Worm (Caenorhabditis elegans) whole organism, late embryonic: ENCODE measurements around the gene K06H7.7.

Experiments used
- C38D4.7 ChIP-seq: fragments of 200-800 bp; sonication (Bioruptor generic); optimal IDR thresholded peaks from 2 replicates; lab custom pipeline; 2018; ENCODE audit warnings: mild to moderate bottlenecking, missing genetic modification characterization, moderate library complexity, missing compliant biosample characterization
- F13H6.1 ChIP-seq: sonication (generic microtip); optimal IDR thresholded peaks from 2 replicates; lab custom pipeline; 2016; ENCODE audit warnings: missing genetic modification characterization, missing compliant biosample characterization
- K02D7.2 ChIP-seq: sonication (generic microtip); optimal IDR thresholded peaks from 2 replicates; lab custom pipeline; 2017; ENCODE audit warnings: mild to moderate bottlenecking, missing genetic modification characterization, missing compliant biosample characterization
- K09A11.1 ChIP-seq: sonication (generic microtip); optimal IDR thresholded peaks from 2 replicates; lab custom pipeline; 2017; ENCODE audit warnings: antibody characterized with exemption, mild to moderate bottlenecking, missing genetic modification characterization, missing compliant biosample characterization; ENCODE audit not compliant: insufficient read depth
- Y22D7AL.16 ChIP-seq: sonication (generic microtip); optimal IDR thresholded peaks from 2 replicates; lab custom pipeline; 2016; ENCODE audit warnings: missing genetic modification characterization, missing compliant biosample characterization
- ahr-1 ChIP-seq: sonication (generic microtip); optimal IDR thresholded peaks from 2 replicates; lab custom pipeline; 2016; ENCODE audit warnings: missing genetic modification characterization, missing compliant biosample characterization
- ceh-14 ChIP-seq: sonication (generic microtip); optimal IDR thresholded peaks from 2 replicates; lab custom pipeline; 2016; ENCODE audit warnings: missing genotype, missing genetic modification characterization, missing compliant biosample characterization
- ceh-30 ChIP-seq: fragments of 150-350 bp; optimal IDR thresholded peaks from 2 replicates; lab custom pipeline; 2014; ENCODE audit warnings: missing biosample characterization, missing genetic modification characterization
- ceh-31 ChIP-seq: sonication (generic microtip); optimal IDR thresholded peaks from 2 replicates; lab custom pipeline; 2016; ENCODE audit warnings: missing genetic modification characterization, missing compliant biosample characterization
- ceh-34 ChIP-seq: sonication (generic microtip); optimal IDR thresholded peaks from 2 replicates; lab custom pipeline; 2016; ENCODE audit warnings: mild to moderate bottlenecking, missing genetic modification characterization, missing compliant biosample characterization
- ceh-48 ChIP-seq: sonication (generic microtip); optimal IDR thresholded peaks from 2 replicates; lab custom pipeline; 2016; ENCODE audit warnings: missing genetic modification characterization, inconsistent platforms, missing compliant biosample characterization
- ceh-6 ChIP-seq: fragments of 200-800 bp; sonication (Bioruptor generic); optimal IDR thresholded peaks from 2 replicates; lab custom pipeline; 2018; ENCODE audit warnings: mild to moderate bottlenecking, missing genetic modification characterization, missing compliant biosample characterization
- che-1 ChIP-seq: sonication (generic microtip); optimal IDR thresholded peaks from 2 replicates; lab custom pipeline; 2016; ENCODE audit warnings: mild to moderate bottlenecking, missing genetic modification characterization, missing compliant biosample characterization
- dmd-4 ChIP-seq: sonication (generic microtip); optimal IDR thresholded peaks from 2 replicates; lab custom pipeline; 2016; ENCODE audit warnings: borderline replicate concordance, missing genetic modification characterization, missing compliant biosample characterization
- dve-1 ChIP-seq: sonication (generic microtip); optimal IDR thresholded peaks from 2 replicates; lab custom pipeline; 2017; ENCODE audit warnings: antibody characterized with exemption, mild to moderate bottlenecking, missing genetic modification characterization, missing compliant biosample characterization
- elt-2 ChIP-seq: sonication (generic microtip); optimal IDR thresholded peaks from 2 replicates; lab custom pipeline; 2016; ENCODE audit warnings: missing genetic modification reagents, missing genetic modification characterization, missing compliant biosample characterization
- ets-4 ChIP-seq: sonication (generic microtip); optimal IDR thresholded peaks from 2 replicates; lab custom pipeline; 2016; ENCODE audit warnings: missing genetic modification characterization, missing compliant biosample characterization
- eyg-1 ChIP-seq: sonication (generic microtip); optimal IDR thresholded peaks from 2 replicates; lab custom pipeline; 2016; ENCODE audit warnings: missing genotype, missing genetic modification characterization, missing compliant biosample characterization
- fax-1 ChIP-seq: sonication (generic microtip); optimal IDR thresholded peaks from 2 replicates; lab custom pipeline; 2016; ENCODE audit warnings: missing genotype, missing genetic modification characterization, missing compliant biosample characterization
- fkh-10 ChIP-seq: fragments of 150-350 bp; optimal IDR thresholded peaks from 2 replicates; lab custom pipeline; 2014; ENCODE audit warnings: missing biosample characterization, missing genetic modification reagents, missing genetic modification characterization
- gmeb-2 ChIP-seq: sonication (generic microtip); optimal IDR thresholded peaks from 2 replicates; lab custom pipeline; 2016; ENCODE audit warnings: missing genetic modification characterization, inconsistent platforms, missing compliant biosample characterization
- hlh-6 ChIP-seq: sonication (generic microtip); optimal IDR thresholded peaks from 2 replicates; lab custom pipeline; 2016; ENCODE audit warnings: missing genotype, missing genetic modification characterization, missing compliant biosample characterization
- madf-2 ChIP-seq: sonication (generic microtip); optimal IDR thresholded peaks from 2 replicates; lab custom pipeline; 2017; ENCODE audit warnings: missing genetic modification characterization, missing compliant biosample characterization
- mec-3 ChIP-seq: sonication (generic microtip); optimal IDR thresholded peaks from 2 replicates; lab custom pipeline; 2016; ENCODE audit warnings: borderline replicate concordance, missing genetic modification characterization, missing compliant biosample characterization
- nfya-1 ChIP-seq: sonication (generic microtip); optimal IDR thresholded peaks from 2 replicates; lab custom pipeline; 2017; ENCODE audit warnings: missing genetic modification characterization, mild to moderate bottlenecking, missing compliant biosample characterization, antibody characterized with exemption, moderate library complexity
- nhr-11 ChIP-seq: fragments of 150-350 bp; optimal IDR thresholded peaks from 2 replicates; lab custom pipeline; 2014; ENCODE audit warnings: missing biosample characterization, missing genetic modification characterization
- nhr-232 ChIP-seq: sonication (generic microtip); optimal IDR thresholded peaks from 2 replicates; lab custom pipeline; 2016; ENCODE audit warnings: missing genetic modification characterization, missing compliant biosample characterization
- odd-2 ChIP-seq: sonication (generic microtip); optimal IDR thresholded peaks from 2 replicates; lab custom pipeline; 2017; ENCODE audit warnings: antibody characterized with exemption, mild to moderate bottlenecking, missing genetic modification characterization, missing compliant biosample characterization
- pag-3 ChIP-seq: sonication (generic microtip); optimal IDR thresholded peaks from 2 replicates; lab custom pipeline; 2016; ENCODE audit warnings: missing compliant biosample characterization, missing genetic modification characterization, borderline replicate concordance
- pha-2 ChIP-seq: sonication (generic microtip); optimal IDR thresholded peaks from 2 replicates; lab custom pipeline; 2017; ENCODE audit warnings: mild to moderate bottlenecking, missing genetic modification characterization, missing compliant biosample characterization
- pha-4 ChIP-seq: fragments of 150-350 bp; optimal IDR thresholded peaks from 2 replicates; lab custom pipeline; 2018; ENCODE audit warnings: missing biosample characterization, missing genetic modification reagents, missing genetic modification characterization
- pros-1 ChIP-seq: fragments of 150-350 bp; optimal IDR thresholded peaks from 2 replicates; lab custom pipeline; 2014; ENCODE audit warnings: missing biosample characterization, missing genetic modification reagents, missing genetic modification characterization
- ref-2 ChIP-seq: sonication (generic microtip); optimal IDR thresholded peaks from 2 replicates; lab custom pipeline; 2016; ENCODE audit warnings: missing genetic modification characterization, missing compliant biosample characterization
- rnt-1 ChIP-seq: sonication (generic microtip); optimal IDR thresholded peaks from 2 replicates; lab custom pipeline; 2016; ENCODE audit warnings: missing genetic modification characterization, missing compliant biosample characterization
- tbx-2 ChIP-seq: sonication (generic microtip); optimal IDR thresholded peaks from 2 replicates; lab custom pipeline; 2016; ENCODE audit warnings: missing genetic modification characterization, missing compliant biosample characterization
- tbx-7 ChIP-seq: sonication (generic microtip); optimal IDR thresholded peaks from 2 replicates; lab custom pipeline; 2016; ENCODE audit warnings: missing genotype, missing genetic modification characterization, missing compliant biosample characterization
- unc-3 ChIP-seq, 2 experiments: fragments of 200-800 bp in 1 of 2; sonication (Bioruptor generic) in 1 of 2; sonication (generic microtip) in 1 of 2; conservative IDR thresholded peaks in 1 of 2; optimal IDR thresholded peaks in 1 of 2; 2 replicates each; pipeline versions ENCODE4 v1.3.6 to Lab custom; 2016 to 2022; ENCODE audit warnings: missing compliant biosample characterization in 2 of 2, missing genetic modification characterization in 2 of 2, missing genetic modification reagents in 1 of 2
- unc-55 ChIP-seq: sonication (generic microtip); optimal IDR thresholded peaks from 2 replicates; lab custom pipeline; 2017; ENCODE audit warnings: missing biosample characterization, missing genetic modification reagents, missing genetic modification characterization
- unc-86 ChIP-seq: sonication (generic microtip); optimal IDR thresholded peaks from 2 replicates; lab custom pipeline; 2016; ENCODE audit warnings: missing genetic modification characterization, missing compliant biosample characterization
- zip-5 ChIP-seq: sonication (generic microtip); optimal IDR thresholded peaks from 2 replicates; lab custom pipeline; 2016; ENCODE audit warnings: missing genetic modification characterization, missing compliant biosample characterization

Gene K06H7.7

ce11 chrIII:8037941-8038340 lies 47.3 kb downstream of the K06H7.7 start, which contains the start of gene dpf-6:
dpf-6 (plus strand) TSS chrIII:8038241.
- TF ChIP-seq fkh-10 (no peak), eyg-1 (tag; lab: Kevin White, UChicago) (no peak), tbx-7 (tag; lab: Kevin White, UChicago) (no peak), Y22D7AL.16 (tag; lab: Kevin White, UChicago) (no peak), unc-55 (GFP tag; lab: Kevin White, UChicago) (no peak), odd-2 (tag; lab: Kevin White, UChicago) (no peak), hlh-6 (no peak), nhr-232 (tag; lab: Kevin White, UChicago) (no peak), unc-3 (GFP tag; conservative IDR thresholded peaks at IDR 0.05; lab: Robert Waterston, UW) (no peak), unc-3 (tag; optimal IDR thresholded peaks at IDR 0.05; lab: Kevin White, UChicago) (no peak), pha-2 (tag; lab: Kevin White, UChicago) (no peak), ahr-1 (tag; lab: Kevin White, UChicago) (no peak), dve-1 (tag; lab: Kevin White, UChicago) (no peak), tbx-2 (no peak), K09A11.1 (tag; lab: Kevin White, UChicago) (no peak), nhr-11 (tag; lab: Kevin White, UChicago) (no peak), madf-2 (tag; lab: Kevin White, UChicago) (no peak), F13H6.1 (no peak), pag-3 (no peak), ceh-14 (tag; lab: Kevin White, UChicago) (no peak)

DNA sequence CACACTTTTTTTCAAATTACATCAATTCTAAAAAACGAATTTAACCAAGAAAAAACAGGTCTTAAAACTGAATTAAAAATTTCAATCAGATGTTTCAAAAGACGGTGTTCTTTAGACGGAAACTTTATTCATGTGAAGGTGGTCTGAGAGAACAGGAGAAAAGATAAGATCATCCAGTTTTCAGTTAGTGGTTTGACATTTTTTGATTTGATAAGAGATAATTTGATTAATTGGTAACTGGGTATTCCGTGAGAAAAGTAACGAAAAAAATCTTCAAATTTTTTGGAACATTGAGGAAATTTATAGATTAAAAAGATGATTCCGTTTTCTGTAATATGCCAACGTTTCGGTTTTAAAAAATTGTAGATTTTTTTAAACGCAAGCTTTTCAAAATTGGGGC lies 48.8 kb downstream of the K06H7.7 start:
- TF ChIP-seq che-1 (tag; lab: Kevin White, UChicago) (no peak), ets-4 (tag; lab: Kevin White, UChicago) (no peak), C38D4.7 (GFP tag; lab: Kevin White, UChicago) (no peak), ceh-31 (no peak), dmd-4 (tag; lab: Kevin White, UChicago) (no peak), dve-1 (tag; lab: Kevin White, UChicago) (no peak), ref-2 (tag; lab: Kevin White, UChicago) (no peak), zip-5 (no peak), tbx-7 (tag; lab: Kevin White, UChicago) (no peak), ceh-34 (tag; lab: Kevin White, UChicago) (no peak), unc-86 (tag; lab: Kevin White, UChicago) (no peak), tbx-2 (no peak)

ce11 chrIII:8036050-8036449 lies 49.2 kb downstream of the K06H7.7 start:
- TF ChIP-seq ahr-1 (tag; lab: Kevin White, UChicago) (no peak), Y22D7AL.16 (tag; lab: Kevin White, UChicago) (no peak), rnt-1 (tag; lab: Kevin White, UChicago) (no peak), nfya-1 (no peak), pha-4 (no peak), ceh-6 (no peak), K02D7.2 (no peak), ceh-34 (tag; lab: Kevin White, UChicago) (no peak), ceh-48 (no peak), mec-3 (tag; lab: Kevin White, UChicago) (no peak), fax-1 (tag; lab: Kevin White, UChicago) (no peak), gmeb-2 (tag; lab: Kevin White, UChicago) (no peak), C38D4.7 (GFP tag; lab: Kevin White, UChicago) (no peak), ceh-30 (tag; lab: Kevin White, UChicago) (no peak), elt-2 (tag; lab: Kevin White, UChicago) (no peak), pros-1 (tag; lab: Kevin White, UChicago) (no peak)
- TF ChIP-seq, all 69 proteins: peak for 0
